Fruit fly (Drosophila melanogaster): ENCODE data around the gene CG12483.

Gene CG12483

DNA sequence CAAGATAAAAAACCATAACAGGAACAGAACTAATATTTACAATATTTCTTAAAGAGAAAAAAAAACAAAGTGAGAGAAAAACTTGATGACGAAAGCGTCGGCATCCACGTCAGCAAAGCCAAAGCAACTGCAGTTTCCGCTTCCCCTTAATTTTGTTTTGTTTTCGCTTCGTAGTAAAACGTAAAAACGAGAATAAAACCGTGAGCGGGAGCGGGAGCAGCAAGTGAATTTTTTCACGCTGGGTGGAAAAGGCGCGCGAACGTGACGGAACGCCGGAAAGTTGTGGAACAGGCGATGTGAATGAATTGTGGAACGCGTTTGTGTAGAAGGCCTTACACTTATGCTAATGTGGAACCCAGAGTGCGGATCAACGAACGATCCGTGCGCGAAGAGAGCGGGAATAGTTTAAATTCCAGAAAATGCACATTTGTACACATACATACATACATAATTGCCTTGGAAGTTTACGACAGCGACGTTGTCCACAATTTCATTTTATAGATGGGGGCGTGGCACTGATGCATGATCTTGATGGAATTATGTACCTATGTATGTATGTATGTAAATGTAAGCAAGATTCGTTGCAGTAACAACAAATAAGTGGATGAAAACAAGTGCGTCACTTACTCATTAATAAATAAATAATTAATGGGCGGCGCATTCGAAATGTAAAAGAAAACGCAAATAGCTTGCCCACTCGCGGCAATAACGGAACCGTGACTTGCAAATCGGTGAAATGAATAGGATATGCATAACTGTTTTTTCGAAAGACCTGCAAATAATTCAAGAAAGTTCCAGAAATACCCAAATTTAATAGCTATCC lies 30.3 kb upstream of the CG12483 start (continued):
- peak; percentile 8 for TF ChIP-seq D19A (tag; optimal IDR thresholded peaks at IDR 0.05)
- TF ChIP-seq bigmax (GFP tag; optimal IDR thresholded peaks at IDR 0.05) = no peak
- no peak for TF ChIP-seq Sin3A (optimal IDR thresholded peaks at IDR 0.05)
- TF ChIP-seq bowl (GFP tag; IDR thresholded peaks at IDR 0.05) = no peak
- peak; percentile 6 for TF ChIP-seq PHDP (tag; optimal IDR thresholded peaks at IDR 0.05)
- TF ChIP-seq CG3407 (GFP tag; optimal IDR thresholded peaks at IDR 0.05) = no peak
- no peak for TF ChIP-seq CG1832 (GFP tag; optimal IDR thresholded peaks at IDR 0.05)
- no peak for TF ChIP-seq Sry-β (GFP tag; optimal IDR thresholded peaks at IDR 0.05)
- no peak for TF ChIP-seq CG3847 (GFP tag; IDR thresholded peaks at IDR 0.05)
- no peak for TF ChIP-seq CG2116 (GFP tag; optimal IDR thresholded peaks at IDR 0.05)
- no peak for TF ChIP-seq CG9817 (tag; optimal IDR thresholded peaks at IDR 0.05)
- no peak for TF ChIP-seq pita (GFP tag; optimal IDR thresholded peaks at IDR 0.05)
- TF ChIP-seq wek (GFP tag; optimal IDR thresholded peaks at IDR 0.05) = peak; percentile 27
- no peak for TF ChIP-seq slbo (GFP tag; IDR thresholded peaks at IDR 0.05)
- no peak for TF ChIP-seq Hmr (GFP tag; optimal IDR thresholded peaks at IDR 0.05)
- TF ChIP-seq Fer3 (tag; optimal IDR thresholded peaks at IDR 0.05) = no peak
- no peak for TF ChIP-seq dan (GFP tag; IDR thresholded peaks at IDR 0.05)
- TF ChIP-seq cwo (GFP tag; optimal IDR thresholded peaks at IDR 0.05) = no peak
- TF ChIP-seq az2 (GFP tag; optimal IDR thresholded peaks at IDR 0.05) = no peak
- no peak for TF ChIP-seq CG9932 (GFP tag; IDR thresholded peaks at IDR 0.05)
- TF ChIP-seq CG11504 (tag; optimal IDR thresholded peaks at IDR 0.05) = no peak
- no peak for TF ChIP-seq exex (tag; optimal IDR thresholded peaks at IDR 0.05)
- no peak for TF ChIP-seq CG9876 (GFP tag; optimal IDR thresholded peaks at IDR 0.05)
- no peak for TF ChIP-seq emc (GFP tag; optimal IDR thresholded peaks at IDR 0.05)
- no peak for TF ChIP-seq CTCF (GFP tag; optimal IDR thresholded peaks at IDR 0.05)
- TF ChIP-seq CG17328 (GFP tag; IDR thresholded peaks at IDR 0.05) = peak; percentile 14; the same call in 1 of the 2 replicates
- TF ChIP-seq Aef1 (GFP tag; IDR thresholded peaks at IDR 0.05) = no peak
- no peak for TF ChIP-seq pzg (GFP tag; optimal IDR thresholded peaks at IDR 0.05)
- TF ChIP-seq CG2889 (GFP tag; IDR thresholded peaks at IDR 0.05) = no peak
- TF ChIP-seq cad (GFP tag; optimal IDR thresholded peaks at IDR 0.05) = peak; percentile 59
- peak; percentile 43 for TF ChIP-seq CG17568 (GFP tag; optimal IDR thresholded peaks at IDR 0.05)
- no peak for TF ChIP-seq fd3F (GFP tag; optimal IDR thresholded peaks at IDR 0.05)
- no peak for TF ChIP-seq Camta (GFP tag; optimal IDR thresholded peaks at IDR 0.05)
- no peak for TF ChIP-seq Nf-YA (GFP tag; IDR thresholded peaks at IDR 0.05)
- TF ChIP-seq Meics (GFP tag; optimal IDR thresholded peaks at IDR 0.05) = no peak
- no peak for TF ChIP-seq CG10209 (GFP tag; optimal IDR thresholded peaks at IDR 0.05)
- TF ChIP-seq ap (GFP tag; IDR thresholded peaks at IDR 0.05) = no peak
- no peak for TF ChIP-seq luna (GFP tag; optimal IDR thresholded peaks at IDR 0.05)
- TF ChIP-seq CG7928 (GFP tag; optimal IDR thresholded peaks at IDR 0.05) = no peak
- TF ChIP-seq CG6813 (GFP tag; optimal IDR thresholded peaks at IDR 0.05) = no peak
- TF ChIP-seq CG15601 (tag; optimal IDR thresholded peaks at IDR 0.05) = peak; percentile 3
- no peak for TF ChIP-seq CG2678 (tag; optimal IDR thresholded peaks at IDR 0.05)
- TF ChIP-seq E2f2 (GFP tag; IDR thresholded peaks at IDR 0.05) = no peak
- TF ChIP-seq CG12071 (GFP tag; optimal IDR thresholded peaks at IDR 0.05) = no peak
- TF ChIP-seq TFAM (GFP tag; optimal IDR thresholded peaks at IDR 0.05) = no peak
- peak; percentile 34 for TF ChIP-seq fd64A (GFP tag; optimal IDR thresholded peaks at IDR 0.05)
- TF ChIP-seq CG3163 (GFP tag; optimal IDR thresholded peaks at IDR 0.05) = peak; percentile 60
- no peak for TF ChIP-seq lmd (GFP tag; IDR thresholded peaks at IDR 0.05)
- no peak for TF ChIP-seq CG31441 (GFP tag; IDR thresholded peaks at IDR 0.05)
- no peak for TF ChIP-seq CG8944 (GFP tag; optimal IDR thresholded peaks at IDR 0.05)
- no peak for TF ChIP-seq Lhr (GFP tag; optimal IDR thresholded peaks at IDR 0.05)

All from whole organism, embryonic.